Fruit fly (Drosophila melanogaster) Kc167 (cell line): Measurements from ENCODE around the gene cas.

Experiments
- Myc ChIP-seq: fragments of >200 bp; optimal IDR thresholded peaks from 2 replicates; lab custom pipeline; 2017; ENCODE audit warnings: missing external identifiers
- Sin3A ChIP-seq: fragments of >200 bp; optimal IDR thresholded peaks from 2 replicates; lab custom pipeline; 2018; ENCODE audit warnings: missing external identifiers
- h ChIP-seq: fragments of >200 bp; optimal IDR thresholded peaks from 3 replicates; lab custom pipeline; 2018; ENCODE audit warnings: missing external identifiers
- insv ChIP-seq: fragments of >200 bp; optimal IDR thresholded peaks from 3 replicates; lab custom pipeline; 2018; ENCODE audit warnings: missing external identifiers
- psq ChIP-seq: fragments of >200 bp; optimal IDR thresholded peaks from 2 replicates; lab custom pipeline; 2017; ENCODE audit warnings: missing external identifiers
- ttk ChIP-seq: sonication (Bioruptor generic); optimal IDR thresholded peaks from 2 replicates; lab custom pipeline; 2017; ENCODE audit warnings: missing external identifiers

Gene cas

dm6 chr3R:5705469-5706067, 11.0 kb downstream of the cas start:
- TF ChIP-seq psq, result no peak
- no peak for TF ChIP-seq insv (lab: Kevin White, UChicago)
- no peak for TF ChIP-seq ttk (lab: Kevin White, UChicago)
- no peak for TF ChIP-seq Myc (lab: Kevin White, UChicago)
- TF ChIP-seq Sin3A (lab: Kevin White, UChicago), result no peak
- TF ChIP-seq h (lab: Kevin White, UChicago), result no peak

dm6 chr3R:5704982-5705381, 11.6 kb downstream of the cas start:
- TF ChIP-seq Myc (lab: Kevin White, UChicago) (no peak), ttk (lab: Kevin White, UChicago) (no peak), insv (lab: Kevin White, UChicago) (no peak), Sin3A (lab: Kevin White, UChicago) (no peak), psq (no peak)

dm6 chr3R:5701104-5701503, 15.5 kb downstream of the cas start:
- no peak for TF ChIP-seq ttk (lab: Kevin White, UChicago)
- no peak for TF ChIP-seq Myc (lab: Kevin White, UChicago)
- no peak for TF ChIP-seq insv (lab: Kevin White, UChicago)

dm6 chr3R:5696384-5696783, 20.2 kb downstream of the cas start:
- no peak for TF ChIP-seq psq
- TF ChIP-seq Sin3A (lab: Kevin White, UChicago), result no peak
- no peak for TF ChIP-seq insv (lab: Kevin White, UChicago)
- no peak for TF ChIP-seq Myc (lab: Kevin White, UChicago)
- no peak for TF ChIP-seq h (lab: Kevin White, UChicago)
- TF ChIP-seq ttk (lab: Kevin White, UChicago), result no peak

dm6 chr3R:5694461-5694860, 22.1 kb downstream of the cas start:
- TF ChIP-seq ttk (lab: Kevin White, UChicago), result no peak
- TF ChIP-seq psq, result no peak
- TF ChIP-seq Myc (lab: Kevin White, UChicago), result no peak
- no peak for TF ChIP-seq h (lab: Kevin White, UChicago)
- no peak for TF ChIP-seq insv (lab: Kevin White, UChicago)
- no peak for TF ChIP-seq Sin3A (lab: Kevin White, UChicago)

dm6 chr3R:5693186-5693585, 23.4 kb downstream of the cas start, which contains the start of gene CG2104:
Gene CG2104, minus strand, starts transcription at chr3R:5693286.
- TF ChIP-seq h (lab: Kevin White, UChicago), result no peak

- TF ChIP-seq psq, result no peak
- no peak for TF ChIP-seq insv (lab: Kevin White, UChicago)
- no peak for TF ChIP-seq ttk (lab: Kevin White, UChicago)
- TF ChIP-seq Myc (lab: Kevin White, UChicago), result no peak
- TF ChIP-seq h (lab: Kevin White, UChicago), result no peak
- TF ChIP-seq Sin3A (lab: Kevin White, UChicago), result no peak
These were observed 25.6 kb downstream of the cas start for dm6 chr3R:5691042-5691441.

dm6 chr3R:5689626-5690025, 27.0 kb downstream of the cas start:
- TF ChIP-seq Myc (lab: Kevin White, UChicago) (no peak), psq (no peak), insv (lab: Kevin White, UChicago) (no peak), ttk (lab: Kevin White, UChicago) (no peak), h (lab: Kevin White, UChicago) (no peak), Sin3A (lab: Kevin White, UChicago) (no peak)

- no peak for TF ChIP-seq h (lab: Kevin White, UChicago)
- no peak for TF ChIP-seq insv (lab: Kevin White, UChicago)
- TF ChIP-seq psq, result no peak
- TF ChIP-seq ttk (lab: Kevin White, UChicago), result no peak
- TF ChIP-seq Sin3A (lab: Kevin White, UChicago), result no peak
- no peak for TF ChIP-seq Myc (lab: Kevin White, UChicago)
These were observed 30.4 kb downstream of the cas start for dm6 chr3R:5686049-5686757.

dm6 chr3R:5685269-5686048, 31.1 kb downstream of the cas start, which contains the start of the genes Rab23 and plx:
Gene Rab23, minus strand, starts transcription at chr3R:5685434.
Gene plx, plus strand, starts transcription at chr3R:5685855.
- TF ChIP-seq psq, result no peak
- TF ChIP-seq h (lab: Kevin White, UChicago), result no peak
- no peak for TF ChIP-seq insv (lab: Kevin White, UChicago)
- no peak for TF ChIP-seq Sin3A (lab: Kevin White, UChicago)
- no peak for TF ChIP-seq Myc (lab: Kevin White, UChicago)
- TF ChIP-seq ttk (lab: Kevin White, UChicago), result no peak

dm6 chr3R:5684550-5685118, 32.0 kb downstream of the cas start:
- no peak for TF ChIP-seq insv (lab: Kevin White, UChicago)
- TF ChIP-seq Myc (lab: Kevin White, UChicago), result no peak
- no peak for TF ChIP-seq h (lab: Kevin White, UChicago)
- TF ChIP-seq psq, result no peak
- TF ChIP-seq ttk (lab: Kevin White, UChicago), result no peak
- TF ChIP-seq Sin3A (lab: Kevin White, UChicago), result no peak
